Fruit fly (Drosophila melanogaster): ENCODE data around the gene CG32071.

Gene CG32071

DNA sequence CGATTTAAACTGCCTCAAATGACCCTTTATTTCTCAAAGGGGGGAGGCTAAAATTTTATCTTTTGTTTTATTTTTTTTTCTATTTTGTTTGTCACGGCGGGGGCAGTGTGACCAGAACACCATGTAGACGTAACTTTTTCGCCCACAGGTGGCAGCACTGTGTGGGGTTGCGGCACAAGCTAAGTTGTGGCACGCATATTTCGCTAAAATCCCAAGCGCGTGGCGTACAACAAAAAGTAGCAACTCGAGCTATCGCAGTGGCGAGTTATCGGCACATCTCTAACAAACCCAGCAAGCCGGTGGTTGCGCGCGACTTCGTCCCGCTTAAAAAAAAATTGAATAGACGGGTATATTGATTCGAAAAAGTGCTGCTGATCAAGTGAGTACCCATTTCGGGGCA is 19.4 kb upstream of the CG32071 start, which contains the start of the genes Ufd1 and NaPi-III (continued):
- TF ChIP-seq row (GFP tag; IDR thresholded peaks at IDR 0.05) (peak; percentile 45; the same call in 2 of the 3 replicates), Med (GFP tag) (peak; percentile 92), oc (tag; optimal IDR thresholded peaks at IDR 0.05) (no peak), Blimp-1 (GFP tag; optimal IDR thresholded peaks at IDR 0.05) (no peak), tx (GFP tag; optimal IDR thresholded peaks at IDR 0.05) (peak; percentile 41), Hmr (GFP tag; optimal IDR thresholded peaks at IDR 0.05) (peak; percentile 90), CG7556 (GFP tag; optimal IDR thresholded peaks at IDR 0.05) (no peak), stwl (tag; optimal IDR thresholded peaks at IDR 0.05) (peak; percentile 83), CG12236 (GFP tag; optimal IDR thresholded peaks at IDR 0.05) (no peak), lola (GFP tag; optimal IDR thresholded peaks at IDR 0.05) (no peak), GATAe (GFP tag; conservative IDR thresholded peaks at IDR 0.05) (peak; percentile 50; the same call in 1 of the 2 replicates), CG2678 (tag; optimal IDR thresholded peaks at IDR 0.05) (peak; percentile 15), CG7963 (GFP tag; IDR thresholded peaks at IDR 0.05; ENCODE audit: partially characterized antibody) (peak; percentile 68), kay (GFP tag; optimal IDR thresholded peaks at IDR 0.05) (peak; percentile 15), lilli (GFP tag; optimal IDR thresholded peaks at IDR 0.05) (peak; percentile 46), bowl (GFP tag; IDR thresholded peaks at IDR 0.05) (no peak), Nf-YA (GFP tag; IDR thresholded peaks at IDR 0.05) (no peak), CG4404 (GFP tag; IDR thresholded peaks at IDR 0.05) (no peak), slou (GFP tag; optimal IDR thresholded peaks at IDR 0.05) (no peak), Bteb2 (GFP tag; optimal IDR thresholded peaks at IDR 0.05) (no peak), CG1602 (GFP tag; optimal IDR thresholded peaks at IDR 0.05) (no peak), salm (tag; optimal IDR thresholded peaks at IDR 0.05) (no peak), zf30C (GFP tag; optimal IDR thresholded peaks at IDR 0.05) (peak; percentile 26), Hr78 (GFP tag; optimal IDR thresholded peaks at IDR 0.05) (no peak), jumu (GFP tag; optimal IDR thresholded peaks at IDR 0.05) (peak; percentile 79), kni (GFP tag; optimal IDR thresholded peaks at IDR 0.05) (no peak), Mes4 (GFP tag; optimal IDR thresholded peaks at IDR 0.05) (no peak), CG32532 (GFP tag; IDR thresholded peaks at IDR 0.05) (peak; percentile 75), ttk (GFP tag; IDR thresholded peaks at IDR 0.05) (no peak), HLH54F (GFP tag; optimal IDR thresholded peaks at IDR 0.05) (peak; percentile 43), CG4730 (GFP tag; IDR thresholded peaks at IDR 0.05) (no peak), CG14710 (tag; optimal IDR thresholded peaks at IDR 0.05) (peak; percentile 67), HLH3B (GFP tag; IDR thresholded peaks at IDR 0.05) (no peak), CG17568 (GFP tag; optimal IDR thresholded peaks at IDR 0.05) (no peak), Opbp (GFP tag; IDR thresholded peaks at IDR 0.05; ENCODE audit: partially characterized antibody) (peak; percentile 93), dimm (GFP tag; IDR thresholded peaks at IDR 0.05) (no peak), Dek (tag; optimal IDR thresholded peaks at IDR 0.05) (peak; percentile 67), phol (tag; optimal IDR thresholded peaks at IDR 0.05) (peak; percentile 59), jigr1 (GFP tag; IDR thresholded peaks at IDR 0.05) (no peak), ab (GFP tag; optimal IDR thresholded peaks at IDR 0.05) (no peak), CG10431 (GFP tag; optimal IDR thresholded peaks at IDR 0.05) (peak; percentile 13), Nf-YC (tag; optimal IDR thresholded peaks at IDR 0.05) (no peak), repo (GFP tag; optimal IDR thresholded peaks at IDR 0.05) (no peak), hkb (optimal IDR thresholded peaks at IDR 0.05) (peak; percentile 35), hkb (GFP tag; IDR thresholded peaks at IDR 0.05) (no peak), CG30403 (GFP tag; optimal IDR thresholded peaks at IDR 0.05) (no peak), CG10565 (GFP tag; optimal IDR thresholded peaks at IDR 0.05) (no peak), bab2 (GFP tag; optimal IDR thresholded peaks at IDR 0.05) (peak; percentile 14), CG8388 (GFP tag; optimal IDR thresholded peaks at IDR 0.05) (no peak), CoRest (tag; optimal IDR thresholded peaks at IDR 0.05) (peak; percentile 73), CG9932 (GFP tag; IDR thresholded peaks at IDR 0.05) (peak; percentile 71), E2f2 (GFP tag; IDR thresholded peaks at IDR 0.05) (peak; percentile 91)

Data from whole organism, embryonic.